Fruit fly (Drosophila melanogaster): ENCODE results near the gene pasi1.
A peak's percentile ranks its signal among the peaks of the same experiment; 100 is the strongest.

Gene pasi1

dm6 chr3R:17787780-17788179 is 7.1 kb upstream of the pasi1 start (continued):
- no peak for TF ChIP-seq Dp (GFP tag; optimal IDR thresholded peaks at IDR 0.05)
- TF ChIP-seq Scr (GFP tag; IDR thresholded peaks at IDR 0.05; ENCODE audit: partially characterized antibody) = no peak
- no peak for TF ChIP-seq sc (optimal IDR thresholded peaks at IDR 0.05)
- TF ChIP-seq sc (GFP tag; optimal IDR thresholded peaks at IDR 0.05) = peak; percentile 9
- TF ChIP-seq CG3281 (GFP tag; optimal IDR thresholded peaks at IDR 0.05) = no peak
- no peak for TF ChIP-seq CG9817 (tag; optimal IDR thresholded peaks at IDR 0.05)
- TF ChIP-seq zen2 (GFP tag; IDR thresholded peaks at IDR 0.05; ENCODE audit: partially characterized antibody) = no peak
- no peak for TF ChIP-seq Doc3 (GFP tag; IDR thresholded peaks at IDR 0.05; ENCODE audit: partially characterized antibody)
- no peak for TF ChIP-seq pan (optimal IDR thresholded peaks at IDR 0.05)
- peak in 1 of 2 experiments; percentile 23 for TF ChIP-seq pan (GFP tag; optimal IDR thresholded peaks at IDR 0.05 in 1 of 2, IDR thresholded peaks at IDR 0.05 in 1 of 2)
- no peak for TF ChIP-seq mam (GFP tag; optimal IDR thresholded peaks at IDR 0.05)
- TF ChIP-seq Mes4 (GFP tag; optimal IDR thresholded peaks at IDR 0.05) = no peak
- no peak for TF ChIP-seq CG7556 (GFP tag; optimal IDR thresholded peaks at IDR 0.05)
- TF ChIP-seq Blimp-1 (GFP tag; optimal IDR thresholded peaks at IDR 0.05) = peak; percentile 29
- peak; percentile 11 for TF ChIP-seq fd96Cb (tag; optimal IDR thresholded peaks at IDR 0.05)
- no peak for TF ChIP-seq Nf-YC (tag; optimal IDR thresholded peaks at IDR 0.05)
- TF ChIP-seq ci (GFP tag; IDR thresholded peaks at IDR 0.05) = peak; percentile 61; the same call in 1 of the 3 replicates
- TF ChIP-seq bab2 (GFP tag; optimal IDR thresholded peaks at IDR 0.05) = no peak
- no peak for TF ChIP-seq fru (optimal IDR thresholded peaks at IDR 0.05)
- TF ChIP-seq zen (tag; optimal IDR thresholded peaks at IDR 0.05) = no peak
- TF ChIP-seq CG34376 (GFP tag; optimal IDR thresholded peaks at IDR 0.05) = no peak
- TF ChIP-seq Dll (GFP tag; IDR thresholded peaks at IDR 0.05; ENCODE audit: partially characterized antibody) = no peak
- TF ChIP-seq gcm (GFP tag; optimal IDR thresholded peaks at IDR 0.05) = no peak
- peak; percentile 37 for TF ChIP-seq nmo (GFP tag; optimal IDR thresholded peaks at IDR 0.05)
- TF ChIP-seq ac (GFP tag; optimal IDR thresholded peaks at IDR 0.05) = no peak
- TF ChIP-seq Oli (tag; optimal IDR thresholded peaks at IDR 0.05) = no peak
- TF ChIP-seq tin (GFP tag; optimal IDR thresholded peaks at IDR 0.05) = peak; percentile 4
- TF ChIP-seq gt (GFP tag; IDR thresholded peaks at IDR 0.05) = no peak
- TF ChIP-seq bsh (GFP tag; optimal IDR thresholded peaks at IDR 0.05) = peak in 1 of 2 experiments; percentile 56
- peak; percentile 33 for TF ChIP-seq CG2712 (tag; optimal IDR thresholded peaks at IDR 0.05)
- peak; percentile 41 for TF ChIP-seq gem (tag; optimal IDR thresholded peaks at IDR 0.05)
- no peak for TF ChIP-seq CG6791 (GFP tag; IDR thresholded peaks at IDR 0.05; ENCODE audit: partially characterized antibody)
- no peak for TF ChIP-seq Nf-YA (GFP tag; IDR thresholded peaks at IDR 0.05)
- TF ChIP-seq unpg (GFP tag; optimal IDR thresholded peaks at IDR 0.05) = peak; percentile 4
- TF ChIP-seq odd (GFP tag; optimal IDR thresholded peaks at IDR 0.05) = no peak
- TF ChIP-seq Sox102F (GFP tag; optimal IDR thresholded peaks at IDR 0.05) = peak; percentile 17
- TF ChIP-seq ara (GFP tag; IDR thresholded peaks at IDR 0.05) = no peak
- no peak for TF ChIP-seq CG7372 (GFP tag; IDR thresholded peaks at IDR 0.05)
- no peak for TF ChIP-seq sima (GFP tag; optimal IDR thresholded peaks at IDR 0.05)
- no peak for TF ChIP-seq CG17328 (GFP tag; IDR thresholded peaks at IDR 0.05)
- peak; percentile 3 for TF ChIP-seq CG4820 (GFP tag; optimal IDR thresholded peaks at IDR 0.05)
- no peak for TF ChIP-seq lbe (GFP tag; optimal IDR thresholded peaks at IDR 0.05)
- peak; percentile 37 for TF ChIP-seq CG17802 (tag; optimal IDR thresholded peaks at IDR 0.05)
- TF ChIP-seq ATbp (GFP tag; optimal IDR thresholded peaks at IDR 0.05) = peak; percentile 6
- no peak for TF ChIP-seq shn (GFP tag; optimal IDR thresholded peaks at IDR 0.05)
- TF ChIP-seq ap (GFP tag; IDR thresholded peaks at IDR 0.05) = no peak
- no peak for TF ChIP-seq CG1647 (GFP tag; optimal IDR thresholded peaks at IDR 0.05)
- TF ChIP-seq sob (GFP tag; IDR thresholded peaks at IDR 0.05) = no peak
- TF ChIP-seq zfh1 (GFP tag; IDR thresholded peaks at IDR 0.05) = no peak
- TF ChIP-seq CG13287 (GFP tag; IDR thresholded peaks at IDR 0.05; ENCODE audit: partially characterized antibody) = no peak
- TF ChIP-seq Aef1 (GFP tag; IDR thresholded peaks at IDR 0.05) = no peak
- TF ChIP-seq CG32772 (GFP tag; IDR thresholded peaks at IDR 0.05) = peak; percentile 14; the same call in 1 of the 2 replicates

Measured in whole organism, embryonic.